Fruit fly (Drosophila melanogaster) whole organism, pupa: ENCODE results near the gene CG10713.

Experiments
- CG10348 ChIP-seq: fragments of 200-800 bp; sonication (Bioruptor generic); IDR thresholded peaks from 2 replicates; pipeline ENCODE4 v1.3.6; 2022; ENCODE audit warnings: missing biosample characterization, missing genetic modification characterization
- CG13204 ChIP-seq: fragments of 200-800 bp; sonication (Bioruptor generic); optimal IDR thresholded peaks from 2 replicates; lab custom pipeline; 2018; ENCODE audit warnings: missing biosample characterization, mild to moderate bottlenecking, missing genetic modification characterization, moderate library complexity
- CG17806 ChIP-seq: fragments of 200-800 bp; sonication (Bioruptor generic); optimal IDR thresholded peaks from 2 replicates; lab custom pipeline; 2018; ENCODE audit warnings: missing biosample characterization, mild to moderate bottlenecking, missing genetic modification characterization, moderate library complexity
- CG34367 ChIP-seq: fragments of 200-800 bp; sonication (Bioruptor generic); optimal IDR thresholded peaks from 2 replicates; lab custom pipeline; 2018; ENCODE audit warnings: missing biosample characterization, mild to moderate bottlenecking, missing genetic modification characterization
- CG8301 ChIP-seq: fragments of 200-800 bp; sonication (Bioruptor generic); optimal IDR thresholded peaks from 2 replicates; lab custom pipeline; 2018; ENCODE audit warnings: missing biosample characterization, mild to moderate bottlenecking, missing genetic modification characterization
- EcR ChIP-seq: fragments of 200-800 bp; sonication (Bioruptor generic); optimal IDR thresholded peaks from 3 replicates; lab custom pipeline; 2019; ENCODE audit warnings: missing biosample characterization, missing genetic modification characterization, mild to moderate bottlenecking, moderate library complexity, missing genetic modification reagents
- Ets98B ChIP-seq: fragments of 200-800 bp; sonication (Bioruptor generic); IDR thresholded peaks from 2 replicates; pipeline ENCODE4 v1.3.6; 2022; ENCODE audit warnings: missing biosample characterization, missing genetic modification characterization
- Pif1B ChIP-seq: fragments of 200-800 bp; sonication (Bioruptor generic); optimal IDR thresholded peaks from 3 replicates; lab custom pipeline; 2016; ENCODE audit warnings: missing biosample characterization, missing genetic modification characterization

- TF ChIP-seq CG13204 (GFP tag; lab: Kevin White, UChicago) (no peak), EcR (GFP tag; lab: Kevin White, UChicago) (no peak), CG10348 (GFP tag; lab: Robert Waterston, UW) (no peak), CG8301 (tag; lab: Kevin White, UChicago) (no peak), CG17806 (tag; lab: Kevin White, UChicago) (no peak), Ets98B (GFP tag; lab: Robert Waterston, UW) (no peak), Pif1B (GFP tag; lab: Kevin White, UChicago) (no peak), CG34367 (tag; lab: Kevin White, UChicago) (no peak)
Observed at dm6 chr3L:13381160-13381559, 53.9 kb downstream of the CG10713 start, which contains the start of gene CG14107.
